Worm (Caenorhabditis elegans) whole organism, mixed stage, embryonic: ENCODE measurements around the gene C29E4.11.

Experiments
- elt-1 ChIP-seq: sonication (generic microtip); optimal IDR thresholded peaks from 2 replicates; lab custom pipeline; 2017; ENCODE audit warnings: missing genetic modification characterization, mild to moderate bottlenecking, missing compliant biosample characterization, antibody characterized with exemption, moderate library complexity, borderline replicate concordance; ENCODE audit not compliant: insufficient read depth
- nhr-12 ChIP-seq: fragments of 150-350 bp; optimal IDR thresholded peaks from 2 replicates; lab custom pipeline; 2014; ENCODE audit warnings: missing biosample characterization, missing genetic modification characterization
- nhr-2 ChIP-seq: fragments of 150-350 bp; optimal IDR thresholded peaks from 2 replicates; lab custom pipeline; 2014; ENCODE audit warnings: missing biosample characterization, missing genetic modification characterization
- nhr-237 ChIP-seq: fragments of 150-350 bp; optimal IDR thresholded peaks from 2 replicates; lab custom pipeline; 2014; ENCODE audit warnings: missing biosample characterization, missing genetic modification characterization
- nhr-76 ChIP-seq: sonication (generic microtip); optimal IDR thresholded peaks from 2 replicates; lab custom pipeline; 2017; ENCODE audit warnings: missing biosample characterization, missing genetic modification characterization
- pha-4 ChIP-seq: fragments of 150-350 bp; optimal IDR thresholded peaks from 2 replicates; lab custom pipeline; 2018; ENCODE audit warnings: missing biosample characterization, missing genetic modification reagents, missing genetic modification characterization
- unc-39 ChIP-seq: fragments of 150-350 bp; optimal IDR thresholded peaks from 2 replicates; lab custom pipeline; 2014; ENCODE audit warnings: missing biosample characterization, missing genetic modification characterization
- ztf-11 ChIP-seq: fragments of 150-350 bp; optimal IDR thresholded peaks from 2 replicates; lab custom pipeline; 2014; ENCODE audit warnings: missing biosample characterization, missing genetic modification characterization

DNA sequence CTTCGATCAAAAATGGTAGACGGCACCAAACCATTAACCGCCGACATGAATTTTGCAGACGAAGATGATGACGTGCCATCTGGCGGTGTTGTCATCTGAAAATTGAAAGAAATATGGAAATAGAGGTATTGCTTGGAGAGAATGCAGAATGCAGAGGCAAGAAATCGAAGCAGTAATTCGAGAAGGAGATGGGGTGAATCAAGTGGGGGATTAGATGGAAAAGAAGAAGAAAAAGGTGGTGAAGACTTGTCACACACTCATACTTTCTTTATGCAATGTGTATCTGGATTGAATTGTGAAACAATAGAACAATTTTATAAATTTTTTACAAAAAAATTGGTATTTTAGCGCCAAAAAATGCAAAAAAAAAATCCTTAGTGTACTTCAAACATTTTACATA is 33.1 kb downstream of the C29E4.11 start, which contains the start of gene tag-250:
- TF ChIP-seq nhr-76 (tag; lab: Kevin White, UChicago): no peak
- TF ChIP-seq pha-4: no peak
- TF ChIP-seq ztf-11 (tag; lab: Kevin White, UChicago): no peak
- no peak for TF ChIP-seq nhr-2 (tag; lab: Kevin White, UChicago)
- TF ChIP-seq nhr-237: no peak
- TF ChIP-seq unc-39 (tag; lab: Kevin White, UChicago): no peak
- TF ChIP-seq elt-1: no peak
- TF ChIP-seq nhr-12 (tag; lab: Kevin White, UChicago): no peak
